Worm (Caenorhabditis elegans) whole organism, midembryonic: ENCODE data around the gene T25B9.11.

Experiments
- cog-1 ChIP-seq: sonication (generic microtip); optimal IDR thresholded peaks from 2 replicates; lab custom pipeline; 2016; ENCODE audit warnings: missing genetic modification characterization, missing compliant biosample characterization
- flt-1 ChIP-seq: fragments of 200-800 bp; sonication (Bioruptor generic); IDR thresholded peaks from 2 replicates; pipeline ENCODE4 v1.3.6; 2022; ENCODE audit warnings: missing genetic modification characterization, missing compliant biosample characterization
- med-1 ChIP-seq: sonication (generic microtip); optimal IDR thresholded peaks from 2 replicates; lab custom pipeline; 2017; ENCODE audit warnings: missing genetic modification characterization, mild to moderate bottlenecking, missing compliant biosample characterization, antibody characterized with exemption, missing genetic modification reagents; ENCODE audit not compliant: insufficient read depth
- tab-1 ChIP-seq: fragments of 200-800 bp; sonication (Bioruptor generic); IDR thresholded peaks from 2 replicates; pipeline ENCODE4 v1.3.6; 2022; ENCODE audit warnings: missing genetic modification characterization, missing compliant biosample characterization
- ztf-23 ChIP-seq: fragments of 200-800 bp; sonication (Bioruptor generic); IDR thresholded peaks from 2 replicates; pipeline ENCODE4 v1.3.6; 2022; ENCODE audit warnings: missing genetic modification reagents, missing genetic modification characterization, missing compliant biosample characterization

DNA sequence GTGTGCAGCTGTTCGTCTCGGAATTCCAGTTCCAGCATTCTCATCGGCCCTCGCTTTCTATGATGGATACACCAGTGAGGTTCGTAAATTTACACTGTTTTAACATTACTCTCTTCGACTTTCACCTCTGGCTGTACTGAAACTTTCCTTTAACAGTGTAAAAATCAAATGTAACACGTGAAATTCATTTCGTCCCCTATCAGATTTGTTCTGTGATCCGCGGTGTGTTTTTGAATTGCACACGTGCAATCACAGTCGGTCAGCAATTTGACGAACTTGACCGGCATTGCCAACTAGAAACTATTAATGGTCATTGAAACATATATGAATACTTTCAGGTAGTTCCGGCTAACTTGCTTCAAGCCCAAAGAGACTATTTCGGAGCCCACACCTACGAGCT, 12.8 kb downstream of the T25B9.11 start:
- TF ChIP-seq cog-1 (no peak), tab-1 (GFP tag; lab: Robert Waterston, UW) (no peak), med-1 (no peak), flt-1 (GFP tag; lab: Robert Waterston, UW) (no peak), ztf-23 (GFP tag; lab: Robert Waterston, UW) (no peak)
